Worm (Caenorhabditis elegans): ENCODE results near the gene cyp-33E3.

DNA sequence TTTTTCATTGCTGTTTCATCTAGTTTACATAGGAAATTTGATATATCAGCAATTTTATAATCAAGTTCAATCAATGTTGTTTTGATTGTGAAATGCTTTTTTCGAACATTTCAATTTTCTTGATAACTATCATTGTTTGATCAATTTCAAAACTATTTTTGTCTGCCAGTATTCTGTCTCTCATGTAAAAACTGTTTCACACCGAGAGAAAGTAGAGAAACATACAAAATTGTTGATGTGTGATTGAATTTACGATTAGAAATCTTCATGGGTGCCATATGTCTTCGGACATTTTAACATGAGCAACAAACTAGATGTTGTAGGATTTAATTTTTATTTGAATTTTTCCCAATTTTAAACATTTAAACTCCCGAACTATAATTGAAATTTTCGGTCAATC lies 35.9 kb downstream of the cyp-33E3 start, which contains the start of gene C49C8.2:
- TF ChIP-seq elt-2 (tag; optimal IDR thresholded peaks at IDR 0.05) (peak; percentile 56), snpc-4 (tag; optimal IDR thresholded peaks at IDR 0.05) (no peak), ama-1 (optimal IDR thresholded peaks at IDR 0.05) (no peak), unc-39 (tag; optimal IDR thresholded peaks at IDR 0.05) (no peak), pqm-1 (tag; optimal IDR thresholded peaks at IDR 0.05) (no peak), fkh-10 (GFP tag; optimal IDR thresholded peaks at IDR 0.05) (no peak), unc-62 (GFP tag; optimal IDR thresholded peaks at IDR 0.05) (no peak), zag-1 (tag; optimal IDR thresholded peaks at IDR 0.05) (no peak), tbx-2 (tag; optimal IDR thresholded peaks at IDR 0.05) (no peak), egl-27 (tag; optimal IDR thresholded peaks at IDR 0.05) (no peak), lsy-12 (tag; optimal IDR thresholded peaks at IDR 0.05) (no peak), skn-1 (tag; optimal IDR thresholded peaks at IDR 0.05) (no peak)
